Fruit fly (Drosophila melanogaster): ENCODE results near the gene alph.

alph gene

DNA sequence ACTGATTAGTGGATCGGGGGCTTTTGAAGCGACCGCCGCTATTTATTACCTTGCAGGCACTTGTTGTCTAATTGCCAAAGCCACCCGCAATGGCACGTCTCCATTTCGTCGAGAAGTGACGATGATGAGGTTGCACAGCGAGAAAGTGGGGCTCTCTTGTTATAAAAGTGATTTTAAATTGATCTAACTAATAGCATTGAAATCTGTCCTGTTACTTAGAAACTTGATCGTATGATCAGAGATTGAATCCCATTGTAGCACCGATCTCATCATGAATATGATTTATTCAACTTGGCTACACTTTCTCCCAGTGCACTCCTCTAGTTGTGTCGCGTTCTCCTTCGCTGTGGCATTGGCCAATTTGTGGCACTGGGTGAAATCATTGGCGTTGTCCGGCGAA lies 7.4 kb upstream of the alph start (continued):
- TF ChIP-seq CG2199 (GFP tag; IDR thresholded peaks at IDR 0.05) = no peak
- TF ChIP-seq CG10979 (tag; optimal IDR thresholded peaks at IDR 0.05) = peak; percentile 34
- TF ChIP-seq Side (GFP tag; optimal IDR thresholded peaks at IDR 0.05) = no peak
- no peak for TF ChIP-seq CG15269 (tag; optimal IDR thresholded peaks at IDR 0.05)
- TF ChIP-seq slbo (GFP tag; IDR thresholded peaks at IDR 0.05) = 0 out of 2 replicates have a peak, but pooled peaks have one; percentile 8
- no peak for TF ChIP-seq vvl (GFP tag; IDR thresholded peaks at IDR 0.05)
- TF ChIP-seq otp (GFP tag; IDR thresholded peaks at IDR 0.05) = no peak
- no peak for TF ChIP-seq al (GFP tag; IDR thresholded peaks at IDR 0.05)
- no peak for TF ChIP-seq bigmax (GFP tag; optimal IDR thresholded peaks at IDR 0.05)
- no peak for TF ChIP-seq bcd (GFP tag; optimal IDR thresholded peaks at IDR 0.05)
- no peak for TF ChIP-seq HHEX (GFP tag; optimal IDR thresholded peaks at IDR 0.05)
- no peak for TF ChIP-seq Nf-YC (tag; optimal IDR thresholded peaks at IDR 0.05)
- peak; percentile 2 for TF ChIP-seq CG18262 (tag; optimal IDR thresholded peaks at IDR 0.05)
- TF ChIP-seq prd (optimal IDR thresholded peaks at IDR 0.05) = no peak
- peak; percentile 35; the same call in 1 of the 3 replicates for TF ChIP-seq prd (GFP tag; IDR thresholded peaks at IDR 0.05)
- no peak for TF ChIP-seq CG11696 (GFP tag; IDR thresholded peaks at IDR 0.05)
- peak; percentile 27 for TF ChIP-seq sens (GFP tag)
- no peak for TF ChIP-seq Dip2 (GFP tag; IDR thresholded peaks at IDR 0.05)
- TF ChIP-seq CG15011 (GFP tag; optimal IDR thresholded peaks at IDR 0.05) = no peak
- no peak for TF ChIP-seq gfzf (GFP tag; optimal IDR thresholded peaks at IDR 0.05)
- no peak for TF ChIP-seq GATAe (GFP tag; conservative IDR thresholded peaks at IDR 0.05)
- TF ChIP-seq Oli (tag; optimal IDR thresholded peaks at IDR 0.05) = peak; percentile 6
- TF ChIP-seq HLHmδ (GFP tag; optimal IDR thresholded peaks at IDR 0.05) = no peak
- no peak for TF ChIP-seq Nf-YA (GFP tag; IDR thresholded peaks at IDR 0.05)
- no peak for TF ChIP-seq org-1 (GFP tag; optimal IDR thresholded peaks at IDR 0.05)
- TF ChIP-seq CG10462 (GFP tag; optimal IDR thresholded peaks at IDR 0.05) = no peak
- TF ChIP-seq fd96Cb (tag; optimal IDR thresholded peaks at IDR 0.05) = peak; percentile 3
- no peak for TF ChIP-seq CG3726 (GFP tag; IDR thresholded peaks at IDR 0.05)
- TF ChIP-seq row (GFP tag; IDR thresholded peaks at IDR 0.05) = peak; percentile 40; the same call in 2 of the 3 replicates
- TF ChIP-seq CG9215 (GFP tag; IDR thresholded peaks at IDR 0.05) = no peak
- no peak for TF ChIP-seq CG1832 (GFP tag; optimal IDR thresholded peaks at IDR 0.05)
- no peak for TF ChIP-seq so (GFP tag; IDR thresholded peaks at IDR 0.05)
- TF ChIP-seq CG4617 (GFP tag; optimal IDR thresholded peaks at IDR 0.05; ENCODE audit: borderline replicate concordance) = no peak
- no peak for TF ChIP-seq shn (GFP tag; optimal IDR thresholded peaks at IDR 0.05)
- no peak for TF ChIP-seq Ptx1 (GFP tag; IDR thresholded peaks at IDR 0.05)
- no peak for TF ChIP-seq CG14441 (GFP tag; IDR thresholded peaks at IDR 0.05)
- no peak for TF ChIP-seq Taf1 (GFP tag; IDR thresholded peaks at IDR 0.05)
- no peak for TF ChIP-seq esg (GFP tag; conservative IDR thresholded peaks at IDR 0.05)
- TF ChIP-seq CG17912 (GFP tag; optimal IDR thresholded peaks at IDR 0.05) = no peak
- no peak for TF ChIP-seq CG10431 (GFP tag; optimal IDR thresholded peaks at IDR 0.05)
- TF ChIP-seq CG17328 (GFP tag; IDR thresholded peaks at IDR 0.05) = no peak
- TF ChIP-seq CG13296 (GFP tag; optimal IDR thresholded peaks at IDR 0.05) = no peak
- no peak for TF ChIP-seq CG33557 (GFP tag; optimal IDR thresholded peaks at IDR 0.05)
- TF ChIP-seq peb (GFP tag; IDR thresholded peaks at IDR 0.05) = no peak
- TF ChIP-seq CG12104 (GFP tag; optimal IDR thresholded peaks at IDR 0.05) = no peak
- no peak for TF ChIP-seq CG7357 (GFP tag; IDR thresholded peaks at IDR 0.05)
- TF ChIP-seq CG15696 (tag; optimal IDR thresholded peaks at IDR 0.05) = peak; percentile 11
- no peak for TF ChIP-seq CG9932 (GFP tag; IDR thresholded peaks at IDR 0.05)
- no peak for TF ChIP-seq CG4820 (GFP tag; optimal IDR thresholded peaks at IDR 0.05)
- no peak for TF ChIP-seq ac (GFP tag; optimal IDR thresholded peaks at IDR 0.05)
- TF ChIP-seq Med (GFP tag) = peak; percentile 82
- TF ChIP-seq trem (tag; optimal IDR thresholded peaks at IDR 0.05) = no peak
- TF ChIP-seq pnt (GFP tag; optimal IDR thresholded peaks at IDR 0.05) = no peak

All from whole organism, embryonic.